Worm (Caenorhabditis elegans): ENCODE measurements around the gene acl-12.

- TF ChIP-seq sox-2 (GFP tag; IDR thresholded peaks at IDR 0.05), result no peak
- TF ChIP-seq tbx-2 (tag; optimal IDR thresholded peaks at IDR 0.05), result no peak
- no peak for TF ChIP-seq dmd-4 (tag; optimal IDR thresholded peaks at IDR 0.05; ENCODE audit: borderline replicate concordance)
- TF ChIP-seq fkh-10 (GFP tag; optimal IDR thresholded peaks at IDR 0.05), result no peak
- TF ChIP-seq F13H6.1 (tag; optimal IDR thresholded peaks at IDR 0.05), result no peak
- TF ChIP-seq ahr-1 (tag; optimal IDR thresholded peaks at IDR 0.05), result no peak
- no peak for TF ChIP-seq ceh-6 (GFP tag; optimal IDR thresholded peaks at IDR 0.05)
- TF ChIP-seq zip-5 (tag; optimal IDR thresholded peaks at IDR 0.05), result no peak
- TF ChIP-seq hlh-6 (tag; optimal IDR thresholded peaks at IDR 0.05), result no peak
- no peak for TF ChIP-seq pag-3 (tag; optimal IDR thresholded peaks at IDR 0.05; ENCODE audit: borderline replicate concordance)
- no peak for TF ChIP-seq mec-3 (tag; optimal IDR thresholded peaks at IDR 0.05; ENCODE audit: borderline replicate concordance)
- TF ChIP-seq lim-6 (tag; optimal IDR thresholded peaks at IDR 0.05), result no peak
Observed at ce11 chrX:7390270-7390669, 52.1 kb downstream of the acl-12 start, which contains the start of gene C10A4.6.
